Fruit fly (Drosophila melanogaster) Kc167 (cell line): ENCODE data around the gene CG5382.

Experiments
- insv ChIP-seq: fragments of >200 bp; optimal IDR thresholded peaks from 3 replicates; lab custom pipeline; 2018; ENCODE audit warnings: missing external identifiers
- psq ChIP-seq: fragments of >200 bp; optimal IDR thresholded peaks from 2 replicates; lab custom pipeline; 2017; ENCODE audit warnings: missing external identifiers
- ttk ChIP-seq: sonication (Bioruptor generic); optimal IDR thresholded peaks from 2 replicates; lab custom pipeline; 2017; ENCODE audit warnings: missing external identifiers

- no peak for TF ChIP-seq psq (lab: Kevin White, UChicago)
- no peak for TF ChIP-seq ttk (lab: Kevin White, UChicago)
- no peak for TF ChIP-seq insv (lab: Kevin White, UChicago)
Observed at dm6 chr3R:22411879-22412587, 46.2 kb upstream of the CG5382 start.
